Worm (Caenorhabditis elegans) whole organism, late embryonic: Measurements from ENCODE around the gene cgp-1.

Experiments
- ama-1 ChIP-seq: fragments of 150-350 bp; optimal IDR thresholded peaks from 2 replicates; lab custom pipeline; 2014
- dve-1 ChIP-seq: sonication (generic microtip); optimal IDR thresholded peaks from 2 replicates; lab custom pipeline; 2017; ENCODE audit warnings: antibody characterized with exemption, mild to moderate bottlenecking, missing genetic modification characterization, missing compliant biosample characterization
- nfya-1 ChIP-seq: sonication (generic microtip); optimal IDR thresholded peaks from 2 replicates; lab custom pipeline; 2017; ENCODE audit warnings: missing genetic modification characterization, mild to moderate bottlenecking, missing compliant biosample characterization, antibody characterized with exemption, moderate library complexity
- npax-4 ChIP-seq: sonication (generic microtip); optimal IDR thresholded peaks from 2 replicates; lab custom pipeline; 2016; ENCODE audit warnings: missing genetic modification characterization, missing compliant biosample characterization
- pha-4 ChIP-seq: fragments of 150-350 bp; optimal IDR thresholded peaks from 2 replicates; lab custom pipeline; 2018; ENCODE audit warnings: missing biosample characterization, missing genetic modification reagents, missing genetic modification characterization
- ttx-3 ChIP-seq: sonication (generic microtip); optimal IDR thresholded peaks from 2 replicates; lab custom pipeline; 2016; ENCODE audit warnings: missing genetic modification reagents, missing genetic modification characterization, missing compliant biosample characterization
- unc-55 ChIP-seq: sonication (generic microtip); optimal IDR thresholded peaks from 2 replicates; lab custom pipeline; 2017; ENCODE audit warnings: missing biosample characterization, missing genetic modification reagents, missing genetic modification characterization

DNA sequence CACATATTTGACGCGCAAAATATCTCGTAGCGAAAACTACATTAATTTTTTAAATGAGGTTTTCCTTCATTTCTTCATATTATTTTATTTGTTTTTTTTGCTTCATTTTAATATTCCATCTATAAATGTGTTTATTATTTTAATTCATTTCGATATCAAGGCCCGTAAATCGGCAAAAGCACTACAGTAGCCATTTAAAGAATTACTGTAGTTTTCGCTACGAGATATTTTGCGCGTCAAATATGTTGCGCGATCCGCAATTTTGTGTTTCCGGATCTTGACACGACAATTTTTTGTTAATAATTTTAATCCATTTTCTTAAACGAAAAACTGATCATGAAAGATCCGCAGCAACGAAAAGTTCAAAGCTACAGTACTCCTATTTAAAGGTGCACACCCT is 20.4 kb downstream of the cgp-1 start:
- TF ChIP-seq ttx-3 (no peak), dve-1 (no peak), pha-4 (tag; lab: Kevin White, UChicago) (no peak), ama-1 (lab: Kevin White, UChicago) (no peak), npax-4 (tag; lab: Kevin White, UChicago) (no peak), nfya-1 (tag; lab: Kevin White, UChicago) (no peak), unc-55 (no peak)
